Worm (Caenorhabditis elegans) whole organism, mixed stage, embryonic: Measurements from ENCODE around the gene lgc-5.

Experiments used
- blmp-1 ChIP-seq: fragments of 150-350 bp; optimal IDR thresholded peaks from 2 replicates; lab custom pipeline; 2014; ENCODE audit warnings: missing biosample characterization, missing genetic modification characterization
- ceh-39 ChIP-seq: fragments of 150-350 bp; optimal IDR thresholded peaks from 2 replicates; lab custom pipeline; 2014; ENCODE audit warnings: missing biosample characterization, missing genetic modification characterization
- elt-3 ChIP-seq: fragments of 150-350 bp; optimal IDR thresholded peaks from 2 replicates; lab custom pipeline; 2014; ENCODE audit warnings: missing biosample characterization, missing genetic modification characterization
- tbx-8 ChIP-seq: fragments of 200-800 bp; sonication (Bioruptor generic); optimal IDR thresholded peaks from 2 replicates; lab custom pipeline; 2018; ENCODE audit warnings: mild to moderate bottlenecking, missing genetic modification characterization, moderate library complexity, missing compliant biosample characterization
- unc-62 ChIP-seq: fragments of 150-350 bp; optimal IDR thresholded peaks from 2 replicates; lab custom pipeline; 2014; ENCODE audit warnings: missing biosample characterization, missing genetic modification reagents, missing genetic modification characterization

- no peak for TF ChIP-seq unc-62 (GFP tag; lab: Kevin White, UChicago)
- no peak for TF ChIP-seq blmp-1
- TF ChIP-seq elt-3 (tag; lab: Kevin White, UChicago), result no peak
- peak; percentile 56 for TF ChIP-seq ceh-39 (tag; lab: Kevin White, UChicago)
- no peak for TF ChIP-seq tbx-8 (GFP tag; lab: Kevin White, UChicago)
These were observed 36.8 kb downstream of the lgc-5 start, which contains the start of gene nap-1 for ce11 chrIV:8379278-8379677.
